Worm (Caenorhabditis elegans): ENCODE measurements around the gene F14D7.1.

- TF ChIP-seq unc-130 (GFP tag; optimal IDR thresholded peaks at IDR 0.05) (no peak), arid-1 (GFP tag; conservative IDR thresholded peaks at IDR 0.05) (no peak), ztf-11 (tag; optimal IDR thresholded peaks at IDR 0.05) (no peak)
These were observed 45.6 kb upstream of the F14D7.1 start, which contains the start of gene srm-5 for ce11 chrV:14334901-14335300.

Data from whole organism, L4 larva.